Worm (Caenorhabditis elegans) whole organism, late embryonic: ENCODE measurements around the gene E02C12.11.

Experiments
- C08G9.2 ChIP-seq: sonication (generic microtip); optimal IDR thresholded peaks from 2 replicates; lab custom pipeline; 2016; ENCODE audit warnings: mild to moderate bottlenecking, missing genetic modification characterization, moderate library complexity, missing compliant biosample characterization
- C38D4.7 ChIP-seq: fragments of 200-800 bp; sonication (Bioruptor generic); optimal IDR thresholded peaks from 2 replicates; lab custom pipeline; 2018; ENCODE audit warnings: mild to moderate bottlenecking, missing genetic modification characterization, moderate library complexity, missing compliant biosample characterization
- K02D7.2 ChIP-seq: sonication (generic microtip); optimal IDR thresholded peaks from 2 replicates; lab custom pipeline; 2017; ENCODE audit warnings: mild to moderate bottlenecking, missing genetic modification characterization, missing compliant biosample characterization
- K09A11.1 ChIP-seq: sonication (generic microtip); optimal IDR thresholded peaks from 2 replicates; lab custom pipeline; 2017; ENCODE audit warnings: antibody characterized with exemption, mild to moderate bottlenecking, missing genetic modification characterization, missing compliant biosample characterization; ENCODE audit not compliant: insufficient read depth
- Y22D7AL.16 ChIP-seq: sonication (generic microtip); optimal IDR thresholded peaks from 2 replicates; lab custom pipeline; 2016; ENCODE audit warnings: missing genetic modification characterization, missing compliant biosample characterization
- ama-1 ChIP-seq: fragments of 150-350 bp; optimal IDR thresholded peaks from 2 replicates; lab custom pipeline; 2014
- ceh-14 ChIP-seq: sonication (generic microtip); optimal IDR thresholded peaks from 2 replicates; lab custom pipeline; 2016; ENCODE audit warnings: missing genotype, missing genetic modification characterization, missing compliant biosample characterization
- ceh-19 ChIP-seq: fragments of 200-800 bp; sonication (Bioruptor generic); optimal IDR thresholded peaks from 2 replicates; lab custom pipeline; 2018; ENCODE audit warnings: mild to moderate bottlenecking, missing genetic modification characterization, missing compliant biosample characterization
- ceh-2 ChIP-seq: sonication (generic microtip); optimal IDR thresholded peaks from 2 replicates; lab custom pipeline; 2016; ENCODE audit warnings: missing genotype, missing genetic modification characterization, missing compliant biosample characterization
- ceh-22 ChIP-seq: sonication (generic microtip); optimal IDR thresholded peaks from 2 replicates; lab custom pipeline; 2017; ENCODE audit warnings: missing biosample characterization, missing genetic modification characterization
- ceh-24 ChIP-seq: sonication (generic microtip); optimal IDR thresholded peaks from 2 replicates; lab custom pipeline; 2016; ENCODE audit warnings: mild to moderate bottlenecking, missing genetic modification characterization, missing compliant biosample characterization
- ceh-31 ChIP-seq: sonication (generic microtip); optimal IDR thresholded peaks from 2 replicates; lab custom pipeline; 2016; ENCODE audit warnings: missing genetic modification characterization, missing compliant biosample characterization
- ceh-45 ChIP-seq: fragments of 200-800 bp; sonication (Bioruptor generic); IDR thresholded peaks from 2 replicates; pipeline ENCODE4 v1.3.6; 2022; ENCODE audit warnings: missing genetic modification reagents, missing genetic modification characterization, missing compliant biosample characterization
- ceh-9 ChIP-seq: sonication (generic microtip); optimal IDR thresholded peaks from 2 replicates; lab custom pipeline; 2016; ENCODE audit warnings: mild to moderate bottlenecking, missing genetic modification characterization, inconsistent platforms, missing compliant biosample characterization
- che-1 ChIP-seq: sonication (generic microtip); optimal IDR thresholded peaks from 2 replicates; lab custom pipeline; 2016; ENCODE audit warnings: mild to moderate bottlenecking, missing genetic modification characterization, missing compliant biosample characterization
- dmd-4 ChIP-seq: sonication (generic microtip); optimal IDR thresholded peaks from 2 replicates; lab custom pipeline; 2016; ENCODE audit warnings: borderline replicate concordance, missing genetic modification characterization, missing compliant biosample characterization
- dve-1 ChIP-seq: sonication (generic microtip); optimal IDR thresholded peaks from 2 replicates; lab custom pipeline; 2017; ENCODE audit warnings: antibody characterized with exemption, mild to moderate bottlenecking, missing genetic modification characterization, missing compliant biosample characterization
- elt-2 ChIP-seq: sonication (generic microtip); optimal IDR thresholded peaks from 2 replicates; lab custom pipeline; 2016; ENCODE audit warnings: missing genetic modification reagents, missing genetic modification characterization, missing compliant biosample characterization
- ets-4 ChIP-seq: sonication (generic microtip); optimal IDR thresholded peaks from 2 replicates; lab custom pipeline; 2016; ENCODE audit warnings: missing genetic modification characterization, missing compliant biosample characterization
- eyg-1 ChIP-seq: sonication (generic microtip); optimal IDR thresholded peaks from 2 replicates; lab custom pipeline; 2016; ENCODE audit warnings: missing genotype, missing genetic modification characterization, missing compliant biosample characterization
- fax-1 ChIP-seq: sonication (generic microtip); optimal IDR thresholded peaks from 2 replicates; lab custom pipeline; 2016; ENCODE audit warnings: missing genotype, missing genetic modification characterization, missing compliant biosample characterization
- fkh-10 ChIP-seq: fragments of 150-350 bp; optimal IDR thresholded peaks from 2 replicates; lab custom pipeline; 2014; ENCODE audit warnings: missing biosample characterization, missing genetic modification reagents, missing genetic modification characterization
- fkh-6 ChIP-seq: sonication (generic microtip); optimal IDR thresholded peaks from 2 replicates; lab custom pipeline; 2016; ENCODE audit warnings: missing genetic modification characterization, missing compliant biosample characterization
- hlh-15 ChIP-seq: sonication (generic microtip); optimal IDR thresholded peaks from 2 replicates; lab custom pipeline; 2016; ENCODE audit warnings: missing genetic modification characterization, missing compliant biosample characterization
- hlh-30 ChIP-seq: sonication (generic microtip); optimal IDR thresholded peaks from 2 replicates; lab custom pipeline; 2017; ENCODE audit warnings: antibody characterized with exemption, missing genetic modification characterization, missing compliant biosample characterization; ENCODE audit not compliant: insufficient read depth
- hlh-6 ChIP-seq: sonication (generic microtip); optimal IDR thresholded peaks from 2 replicates; lab custom pipeline; 2016; ENCODE audit warnings: missing genotype, missing genetic modification characterization, missing compliant biosample characterization
- hlh-8 ChIP-seq: sonication (generic microtip); optimal IDR thresholded peaks from 2 replicates; lab custom pipeline; 2016; ENCODE audit warnings: missing genotype, missing genetic modification characterization, missing compliant biosample characterization
- lim-6 ChIP-seq: sonication (generic microtip); optimal IDR thresholded peaks from 2 replicates; lab custom pipeline; 2016; ENCODE audit warnings: missing genetic modification characterization, missing compliant biosample characterization
- lin-11 ChIP-seq: fragments of 200-800 bp; sonication (Bioruptor generic); optimal IDR thresholded peaks from 2 replicates; lab custom pipeline; 2018; ENCODE audit warnings: mild to moderate bottlenecking, missing genetic modification characterization, missing compliant biosample characterization
- madf-2 ChIP-seq: sonication (generic microtip); optimal IDR thresholded peaks from 2 replicates; lab custom pipeline; 2017; ENCODE audit warnings: missing genetic modification characterization, missing compliant biosample characterization
- mec-3 ChIP-seq: sonication (generic microtip); optimal IDR thresholded peaks from 2 replicates; lab custom pipeline; 2016; ENCODE audit warnings: borderline replicate concordance, missing genetic modification characterization, missing compliant biosample characterization
- nhr-11 ChIP-seq: fragments of 150-350 bp; optimal IDR thresholded peaks from 2 replicates; lab custom pipeline; 2014; ENCODE audit warnings: missing biosample characterization, missing genetic modification characterization
- npax-4 ChIP-seq: sonication (generic microtip); optimal IDR thresholded peaks from 2 replicates; lab custom pipeline; 2016; ENCODE audit warnings: missing genetic modification characterization, missing compliant biosample characterization
- pat-9 ChIP-seq: fragments of 200-800 bp; sonication (Bioruptor generic); optimal IDR thresholded peaks from 2 replicates; lab custom pipeline; 2018; ENCODE audit warnings: mild to moderate bottlenecking, missing genetic modification characterization, moderate library complexity, missing compliant biosample characterization
- pha-2 ChIP-seq: sonication (generic microtip); optimal IDR thresholded peaks from 2 replicates; lab custom pipeline; 2017; ENCODE audit warnings: mild to moderate bottlenecking, missing genetic modification characterization, missing compliant biosample characterization
- pha-4 ChIP-seq: fragments of 150-350 bp; optimal IDR thresholded peaks from 2 replicates; lab custom pipeline; 2018; ENCODE audit warnings: missing biosample characterization, missing genetic modification reagents, missing genetic modification characterization
- pqm-1 ChIP-seq: sonication (generic microtip); optimal IDR thresholded peaks from 2 replicates; lab custom pipeline; 2016; ENCODE audit warnings: missing genetic modification characterization, missing compliant biosample characterization
- sdc-2 ChIP-seq: sonication (generic microtip); optimal IDR thresholded peaks from 2 replicates; lab custom pipeline; 2016; ENCODE audit warnings: missing genotype, missing genetic modification characterization, missing compliant biosample characterization
- sox-2 ChIP-seq: fragments of 200-800 bp; sonication (Bioruptor generic); IDR thresholded peaks from 2 replicates; pipeline ENCODE4 v1.3.6; 2022; ENCODE audit warnings: missing genetic modification reagents, missing genetic modification characterization, missing compliant biosample characterization
- sox-4 ChIP-seq: sonication (generic microtip); optimal IDR thresholded peaks from 2 replicates; lab custom pipeline; 2017; ENCODE audit warnings: mild to moderate bottlenecking, missing genetic modification characterization, inconsistent platforms, missing compliant biosample characterization
- syd-9 ChIP-seq: sonication (generic microtip); optimal IDR thresholded peaks from 2 replicates; lab custom pipeline; 2016; ENCODE audit warnings: mild to moderate bottlenecking, missing genetic modification characterization, moderate library complexity, missing compliant biosample characterization
- tbx-2 ChIP-seq: sonication (generic microtip); optimal IDR thresholded peaks from 2 replicates; lab custom pipeline; 2016; ENCODE audit warnings: missing genetic modification characterization, missing compliant biosample characterization
- tbx-7 ChIP-seq: sonication (generic microtip); optimal IDR thresholded peaks from 2 replicates; lab custom pipeline; 2016; ENCODE audit warnings: missing genotype, missing genetic modification characterization, missing compliant biosample characterization
- ttx-3 ChIP-seq: sonication (generic microtip); optimal IDR thresholded peaks from 2 replicates; lab custom pipeline; 2016; ENCODE audit warnings: missing genetic modification reagents, missing genetic modification characterization, missing compliant biosample characterization
- unc-3 ChIP-seq, 2 experiments: fragments of 200-800 bp in 1 of 2; sonication (Bioruptor generic) in 1 of 2; sonication (generic microtip) in 1 of 2; conservative IDR thresholded peaks in 1 of 2; optimal IDR thresholded peaks in 1 of 2; 2 replicates each; pipeline versions ENCODE4 v1.3.6 to Lab custom; 2016 to 2022; ENCODE audit warnings: missing compliant biosample characterization in 2 of 2, missing genetic modification characterization in 2 of 2, missing genetic modification reagents in 1 of 2
- unc-42 ChIP-seq: sonication (generic microtip); optimal IDR thresholded peaks from 2 replicates; lab custom pipeline; 2016; ENCODE audit warnings: missing genotype, missing genetic modification characterization, missing compliant biosample characterization
- unc-55 ChIP-seq: sonication (generic microtip); optimal IDR thresholded peaks from 2 replicates; lab custom pipeline; 2017; ENCODE audit warnings: missing biosample characterization, missing genetic modification reagents, missing genetic modification characterization
- unc-86 ChIP-seq: sonication (generic microtip); optimal IDR thresholded peaks from 2 replicates; lab custom pipeline; 2016; ENCODE audit warnings: missing genetic modification characterization, missing compliant biosample characterization

The E02C12.11 gene

DNA sequence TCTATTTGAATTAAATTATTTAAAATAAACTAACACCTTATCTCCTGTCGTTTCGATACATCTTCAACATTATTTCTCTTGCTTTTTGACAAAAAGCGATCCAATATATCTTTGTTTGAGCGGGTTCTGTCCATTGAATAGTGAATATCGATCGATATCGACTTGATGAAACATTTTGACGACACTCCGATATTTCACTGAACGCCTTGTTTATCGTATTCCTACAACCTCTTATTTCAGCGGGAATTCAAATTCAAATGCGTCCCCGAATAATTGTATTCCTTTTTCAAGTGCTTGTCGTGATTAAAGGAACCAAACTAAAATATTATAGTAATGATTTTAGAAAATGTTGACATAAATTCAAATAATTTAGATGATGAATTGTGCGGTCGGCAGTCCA lies 32.9 kb downstream of the E02C12.11 start, which contains the start of the genes K07B1.7 and try-5 (continued):
- TF ChIP-seq unc-42 (peak; percentile 41), hlh-30 (peak; percentile 3), lin-11 (no peak)

DNA sequence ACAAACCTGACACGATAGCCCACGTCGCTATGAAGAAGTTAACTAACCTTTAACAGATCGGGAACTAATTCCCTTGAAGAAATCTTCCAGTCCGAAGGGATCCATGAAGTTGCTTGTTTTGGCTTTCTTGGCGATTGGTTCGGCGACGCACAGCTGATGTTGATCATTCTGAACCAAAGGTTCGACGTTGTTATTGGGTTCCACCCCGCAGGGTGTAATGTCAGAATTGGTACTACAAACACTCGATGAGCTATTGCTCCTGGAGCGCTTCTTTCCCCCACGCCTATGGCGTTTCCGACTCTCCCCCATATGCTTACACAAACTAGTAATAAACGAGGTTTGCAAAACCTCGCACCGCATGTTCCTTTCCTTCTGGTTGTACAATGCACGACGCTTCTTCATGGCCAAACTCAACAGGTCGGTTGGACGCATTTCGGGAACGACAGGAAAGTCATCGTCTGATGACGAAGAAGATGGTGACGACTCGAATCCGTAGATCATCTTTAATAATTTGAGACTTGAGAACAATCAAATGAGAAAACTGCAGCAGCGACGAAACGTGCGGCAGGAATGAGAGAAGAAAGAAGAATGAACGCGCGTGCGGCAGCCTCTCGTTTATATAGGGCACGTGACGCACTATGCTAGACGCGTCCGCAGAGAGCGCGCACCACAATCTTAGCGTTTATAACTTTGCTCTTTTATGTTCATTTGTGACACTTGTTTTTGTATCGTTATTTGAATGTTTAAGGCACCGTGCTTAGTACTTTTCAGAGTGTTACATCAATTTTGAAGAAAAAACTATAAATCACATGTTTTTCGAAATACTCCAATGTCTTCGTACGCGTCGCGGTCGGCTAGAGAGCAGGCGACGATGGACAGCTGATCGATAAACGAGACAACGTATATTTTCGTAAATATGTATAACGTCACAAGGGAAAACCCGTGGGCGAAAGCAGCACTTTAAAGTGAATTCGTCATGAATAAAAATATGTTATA lies 35.8 kb downstream of the E02C12.11 start, which contains the start of gene tos-1:
tos-1 (minus strand) TSS at position 575 of the 996 bp plus-strand sequence.
- TF ChIP-seq ceh-2 (tag; lab: Kevin White, UChicago): peak; percentile 71
- peak; percentile 60 for TF ChIP-seq ceh-24 (tag; lab: Kevin White, UChicago)
- peak; percentile 95 for TF ChIP-seq syd-9
- peak; percentile 59 for TF ChIP-seq C38D4.7 (GFP tag; lab: Kevin White, UChicago)
- TF ChIP-seq pqm-1: peak; percentile 98
- peak; percentile 70 for TF ChIP-seq K02D7.2 (tag; lab: Kevin White, UChicago)
- peak; percentile 76 for TF ChIP-seq sox-4 (tag; lab: Kevin White, UChicago)
- peak; percentile 99 for TF ChIP-seq ama-1 (lab: Kevin White, UChicago)
- TF ChIP-seq mec-3 (tag; lab: Kevin White, UChicago): no peak
- peak; percentile 85 for TF ChIP-seq pha-2 (tag; lab: Kevin White, UChicago)
- peak; percentile 97 for TF ChIP-seq ceh-14
- peak; percentile 46 for TF ChIP-seq lim-6
- peak; percentile 63 for TF ChIP-seq C08G9.2 (tag; lab: Kevin White, UChicago)
- peak; percentile 71 for TF ChIP-seq Y22D7AL.16 (tag; lab: Kevin White, UChicago)
- peak; percentile 77 for TF ChIP-seq fkh-6 (tag; lab: Kevin White, UChicago)
- TF ChIP-seq dmd-4 (tag; lab: Kevin White, UChicago): peak; percentile 68
- peak; percentile 97 for TF ChIP-seq elt-2 (tag; lab: Kevin White, UChicago)
- peak; percentile 96 for TF ChIP-seq dve-1 (tag; lab: Kevin White, UChicago)
- TF ChIP-seq tbx-2: peak; percentile 99
- TF ChIP-seq hlh-8 (tag; lab: Kevin White, UChicago): peak; percentile 93
- TF ChIP-seq fkh-10 (GFP tag; lab: Kevin White, UChicago): peak; percentile 67
- TF ChIP-seq madf-2 (tag; lab: Kevin White, UChicago): peak; percentile 91
- peak; percentile 57 for TF ChIP-seq tbx-7 (tag; lab: Kevin White, UChicago)
- peak; percentile 95 for TF ChIP-seq unc-86 (tag; lab: Kevin White, UChicago)
- no peak for TF ChIP-seq nhr-11 (tag; lab: Kevin White, UChicago)
- peak; percentile 75 for TF ChIP-seq ttx-3
- TF ChIP-seq che-1 (tag; lab: Kevin White, UChicago): peak; percentile 71
- TF ChIP-seq hlh-15 (tag; lab: Kevin White, UChicago): no peak
- TF ChIP-seq sdc-2: peak; percentile 83
- TF ChIP-seq unc-42: peak; percentile 97
- no peak for TF ChIP-seq pha-4
- peak; percentile 84 for TF ChIP-seq sox-2 (GFP tag; lab: Robert Waterston, UW)
- TF ChIP-seq ceh-9 (tag; lab: Kevin White, UChicago): no peak
- TF ChIP-seq unc-55 (GFP tag; lab: Kevin White, UChicago): peak; percentile 94
- peak; percentile 90 for TF ChIP-seq K09A11.1 (tag; lab: Kevin White, UChicago)
- no peak for TF ChIP-seq npax-4
- no peak; the same call in 1 of the 2 replicates for TF ChIP-seq unc-3 (GFP tag; conservative IDR thresholded peaks at IDR 0.05; lab: Robert Waterston, UW)
- peak; percentile 96 for TF ChIP-seq unc-3 (tag; optimal IDR thresholded peaks at IDR 0.05; lab: Kevin White, UChicago)
- TF ChIP-seq hlh-6: peak; percentile 77
- peak; percentile 87 for TF ChIP-seq ceh-19 (GFP tag; lab: Kevin White, UChicago)
- 0 out of 2 replicates have a peak, but pooled peaks have one; percentile 48 for TF ChIP-seq ceh-45 (GFP tag; lab: Robert Waterston, UW)
- peak; percentile 90 for TF ChIP-seq pat-9 (tag; lab: Kevin White, UChicago)
- peak; percentile 97 for TF ChIP-seq ceh-31 (tag; lab: Kevin White, UChicago)
- peak; percentile 66 for TF ChIP-seq fax-1 (tag; lab: Kevin White, UChicago)
- no peak for TF ChIP-seq ceh-22 (tag; lab: Kevin White, UChicago)
- peak; percentile 75 for TF ChIP-seq eyg-1 (tag; lab: Kevin White, UChicago)
- TF ChIP-seq ets-4 (tag; lab: Kevin White, UChicago): peak; percentile 93
